Worm (Caenorhabditis elegans) whole organism, early embryonic: ENCODE data around the gene fbxa-3.
"Not testable (repeated sequence)": the region's sequence is repeated elsewhere in the genome, so short reads cannot be mapped to it uniquely, and the experiment has no call there.

Experiments used
- B0310.2 ChIP-seq: sonication (generic microtip); optimal IDR thresholded peaks from 2 replicates; lab custom pipeline; 2016; ENCODE audit warnings: mild to moderate bottlenecking, missing genetic modification characterization, missing compliant biosample characterization
- F13C5.2 ChIP-seq: sonication (generic microtip); optimal IDR thresholded peaks from 2 replicates; lab custom pipeline; 2017; ENCODE audit warnings: mild to moderate bottlenecking, missing genetic modification characterization, inconsistent platforms, missing compliant biosample characterization
- aly-1 ChIP-seq: sonication (generic microtip); optimal IDR thresholded peaks from 2 replicates; lab custom pipeline; 2016; ENCODE audit warnings: missing genetic modification characterization, missing compliant biosample characterization
- ama-1 ChIP-seq: fragments of 150-350 bp; optimal IDR thresholded peaks from 2 replicates; lab custom pipeline; 2014
- ceh-13 ChIP-seq: fragments of 200-800 bp; sonication (Bioruptor generic); optimal IDR thresholded peaks from 2 replicates; lab custom pipeline; 2018; ENCODE audit warnings: mild to moderate bottlenecking, missing genetic modification characterization, missing compliant biosample characterization
- ceh-36 ChIP-seq: sonication (generic microtip); optimal IDR thresholded peaks from 2 replicates; lab custom pipeline; 2016; ENCODE audit warnings: missing genetic modification characterization, inconsistent platforms, missing compliant biosample characterization
- ets-7 ChIP-seq: sonication (generic microtip); optimal IDR thresholded peaks from 2 replicates; lab custom pipeline; 2016; ENCODE audit warnings: missing genotype, missing genetic modification characterization, missing compliant biosample characterization
- flt-1 ChIP-seq: fragments of 200-800 bp; sonication (Bioruptor generic); IDR thresholded peaks from 2 replicates; pipeline ENCODE4 v1.3.6; 2022; ENCODE audit warnings: missing genetic modification characterization, missing compliant biosample characterization
- hmbx-1 ChIP-seq: sonication (generic microtip); optimal IDR thresholded peaks from 2 replicates; lab custom pipeline; 2016; ENCODE audit warnings: mild to moderate bottlenecking, missing genetic modification characterization, missing compliant biosample characterization
- hmg-4 ChIP-seq: fragments of 200-800 bp; sonication (Bioruptor generic); optimal IDR thresholded peaks from 2 replicates; lab custom pipeline; 2018; ENCODE audit warnings: mild to moderate bottlenecking, missing genetic modification characterization, missing compliant biosample characterization
- hnd-1 ChIP-seq: sonication (generic microtip); optimal IDR thresholded peaks from 2 replicates; lab custom pipeline; 2016; ENCODE audit warnings: missing genetic modification characterization, missing compliant biosample characterization
- pes-1 ChIP-seq: fragments of 200-800 bp; sonication (Bioruptor generic); IDR thresholded peaks from 2 replicates; pipeline ENCODE4 v1.3.6; 2022; ENCODE audit warnings: missing genetic modification reagents, missing genetic modification characterization, missing compliant biosample characterization
- scrt-1 ChIP-seq: fragments of 200-800 bp; sonication (Bioruptor generic); IDR thresholded peaks from 2 replicates; pipeline ENCODE4 v1.3.6; 2022; ENCODE audit warnings: missing genetic modification characterization, missing compliant biosample characterization
- sea-1 ChIP-seq: fragments of 200-800 bp; sonication (Bioruptor generic); conservative IDR thresholded peaks from 2 replicates; pipeline ENCODE4 v1.3.6; 2022; ENCODE audit warnings: missing genetic modification characterization, missing compliant biosample characterization
- tbx-11 ChIP-seq: fragments of 200-800 bp; sonication (Bioruptor generic); IDR thresholded peaks from 2 replicates; pipeline ENCODE4 v1.3.6; 2022; ENCODE audit warnings: missing genetic modification characterization, missing compliant biosample characterization
- tbx-37 ChIP-seq: fragments of 200-800 bp; sonication (Bioruptor generic); conservative IDR thresholded peaks from 2 replicates; pipeline ENCODE4 v1.3.6; 2022; ENCODE audit warnings: missing genetic modification reagents, missing genetic modification characterization, missing compliant biosample characterization
- tra-4 ChIP-seq: sonication (generic microtip); optimal IDR thresholded peaks from 2 replicates; lab custom pipeline; 2017; ENCODE audit warnings: missing genetic modification characterization, missing compliant biosample characterization

fbxa-3 gene

DNA sequence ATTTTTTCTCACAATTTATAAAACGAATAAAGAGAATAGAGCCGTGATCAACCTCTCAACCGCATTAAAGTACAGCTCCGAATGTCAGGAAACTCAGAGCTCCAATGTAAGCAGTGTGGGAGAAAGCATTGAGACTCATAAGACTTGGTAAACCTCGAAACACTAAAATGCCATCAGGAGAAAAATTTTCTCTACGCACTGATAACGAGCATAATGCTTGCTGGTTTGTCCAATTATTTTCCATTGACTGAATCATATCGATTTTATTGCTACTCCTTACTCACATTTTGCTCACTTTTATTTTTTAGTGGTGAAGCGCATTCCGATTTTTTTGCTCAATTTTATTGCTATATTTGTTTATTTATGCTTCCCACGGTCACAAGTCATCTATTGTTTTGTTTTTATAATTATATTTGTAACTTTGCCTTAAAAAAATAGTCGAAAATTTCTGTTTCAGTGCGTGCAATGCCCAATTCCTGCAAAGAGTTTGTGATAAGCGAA lies 9.6 kb upstream of the fbxa-3 start, which contains the start of gene math-40:
TSS of gene math-40 (plus strand) at position 451 of the 501 bp plus-strand sequence.
- TF ChIP-seq ets-7 (tag; lab: Kevin White, UChicago) (no peak), tra-4 (no peak), ceh-13 (GFP tag; lab: Kevin White, UChicago) (no peak), aly-1 (tag; lab: Kevin White, UChicago) (no peak), hnd-1 (no peak), B0310.2 (tag; lab: Kevin White, UChicago) (no peak), hmg-4 (no peak), F13C5.2 (tag; lab: Kevin White, UChicago) (no peak), tbx-11 (no peak), flt-1 (GFP tag; lab: Robert Waterston, UW) (no peak), ama-1 (lab: Kevin White, UChicago) (no peak), ceh-36 (tag; lab: Kevin White, UChicago) (no peak), pes-1 (GFP tag; lab: Robert Waterston, UW) (no peak), scrt-1 (no peak), hmbx-1 (tag; lab: Kevin White, UChicago) (no peak)

DNA sequence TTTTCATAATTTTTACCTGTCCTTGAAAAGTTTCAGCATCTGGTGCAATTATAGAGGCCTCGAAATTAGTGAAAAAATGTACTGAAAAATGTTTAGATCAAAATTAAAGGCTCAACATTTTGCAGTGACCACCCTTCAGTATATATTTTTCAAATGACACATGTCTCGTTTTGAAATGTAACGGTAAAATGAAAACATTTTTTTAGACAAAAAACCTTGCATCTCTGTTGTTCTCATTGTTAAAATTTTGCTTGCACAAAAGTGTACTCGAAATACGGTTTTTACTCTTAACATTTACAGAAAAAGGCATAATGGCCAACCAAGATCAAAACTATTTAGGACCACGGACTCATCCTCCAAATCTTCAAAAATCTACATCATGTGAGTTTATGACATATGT lies 3.7 kb upstream of the fbxa-3 start, which contains the start of gene math-41:
TSS of gene math-41 (plus strand) at position 301 of the 400 bp plus-strand sequence.
- TF ChIP-seq ets-7 (tag; lab: Kevin White, UChicago); sea-1; ama-1 (lab: Kevin White, UChicago): not testable (repeated sequence)

DNA sequence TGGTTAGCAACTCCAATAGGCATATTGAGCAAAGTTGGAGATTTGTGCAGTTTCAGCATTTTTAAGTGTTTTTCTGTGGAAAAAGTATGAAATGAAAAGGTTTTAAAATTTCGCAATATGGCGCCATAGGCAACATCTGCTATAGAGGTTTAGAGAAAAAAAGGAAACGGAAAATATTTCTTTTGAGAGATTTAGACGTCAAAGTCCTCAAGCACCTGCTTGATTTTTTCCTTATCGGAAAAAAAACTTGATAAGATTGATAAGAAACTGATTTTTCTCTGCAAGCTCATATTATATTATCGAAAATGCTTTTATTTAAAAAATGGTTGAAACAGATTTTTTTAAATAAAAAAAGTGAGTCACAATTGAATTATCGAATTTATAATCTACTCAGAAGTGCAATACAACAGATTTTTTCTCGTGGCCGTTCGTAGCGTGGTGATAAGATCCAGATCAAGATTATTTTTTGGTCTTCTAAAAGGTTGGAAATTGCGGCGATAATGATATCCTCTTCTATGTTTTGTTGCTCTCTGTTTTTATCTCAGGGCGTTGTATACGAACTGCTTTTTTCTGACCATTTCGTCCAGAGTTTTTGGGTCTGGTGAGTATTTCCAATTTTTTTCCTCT lies 617 bp downstream of the fbxa-3 start, which contains the start of gene fbxc-19:
TSS of gene fbxc-19 (plus strand) at position 536 of the 627 bp plus-strand sequence.
- no peak for TF ChIP-seq tbx-11
- TF ChIP-seq tbx-37 (GFP tag; lab: Robert Waterston, UW) = no peak
- no peak for TF ChIP-seq flt-1 (GFP tag; lab: Robert Waterston, UW)
- TF ChIP-seq sea-1 = no peak
- no peak for TF ChIP-seq ceh-13 (GFP tag; lab: Kevin White, UChicago)
- TF ChIP-seq hmg-4 = no peak
- TF ChIP-seq ama-1 (lab: Kevin White, UChicago) = no peak
- TF ChIP-seq hnd-1 = no peak

DNA sequence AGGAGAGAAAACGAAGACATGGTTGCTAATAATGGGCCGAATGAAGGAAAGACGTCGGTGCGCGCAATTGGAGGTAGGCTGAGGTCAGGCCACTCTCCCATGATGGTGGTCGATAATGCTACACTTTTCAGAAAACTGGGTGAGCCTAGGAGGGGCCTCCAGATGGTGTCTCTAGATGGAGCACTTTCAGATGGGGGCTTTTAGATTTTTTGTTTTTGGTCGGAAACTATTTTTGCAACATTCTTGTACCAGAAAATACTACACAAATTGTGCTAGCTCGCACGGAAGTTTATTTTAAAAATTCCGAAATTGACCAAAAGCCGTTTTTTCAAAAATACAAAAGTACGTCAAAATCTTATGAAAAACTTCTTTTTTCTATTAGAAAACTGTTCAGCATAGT lies 2.4 kb downstream of the fbxa-3 start, which contains the start of gene fbxb-10:
TSS of gene fbxb-10 (minus strand) at position 101 of the 400 bp plus-strand sequence.
- TF ChIP-seq ceh-13 (GFP tag; lab: Kevin White, UChicago) (no peak), aly-1 (tag; lab: Kevin White, UChicago) (no peak), scrt-1 (no peak), flt-1 (GFP tag; lab: Robert Waterston, UW) (no peak), hmg-4 (no peak)

DNA sequence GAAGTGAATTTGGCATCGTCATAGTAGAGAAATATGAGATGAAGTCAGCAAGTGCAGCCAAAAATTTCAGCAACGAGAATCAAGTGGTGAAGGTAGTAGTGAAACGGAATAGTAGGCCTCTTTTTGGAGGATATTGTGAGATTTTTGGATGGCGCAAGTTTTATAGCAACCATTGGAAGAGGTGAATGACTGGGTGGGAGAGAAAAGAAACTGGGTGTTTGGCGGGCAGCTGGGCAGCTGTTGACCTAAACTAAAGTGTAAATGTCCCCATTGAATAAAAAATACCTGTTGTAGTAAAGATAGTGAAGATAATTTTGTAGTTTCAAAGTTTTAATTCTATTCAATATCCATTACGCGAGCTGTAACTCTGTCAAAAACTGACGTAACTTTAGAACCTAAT lies 4.6 kb downstream of the fbxa-3 start:
- TF ChIP-seq tra-4 (no peak), sea-1 (no peak), hmg-4 (no peak), hnd-1 (no peak), aly-1 (tag; lab: Kevin White, UChicago) (no peak), F13C5.2 (tag; lab: Kevin White, UChicago) (no peak), B0310.2 (tag; lab: Kevin White, UChicago) (no peak), hmbx-1 (tag; lab: Kevin White, UChicago) (no peak), ama-1 (lab: Kevin White, UChicago) (no peak), tbx-37 (GFP tag; lab: Robert Waterston, UW) (no peak), scrt-1 (no peak), pes-1 (GFP tag; lab: Robert Waterston, UW) (no peak), ets-7 (tag; lab: Kevin White, UChicago) (no peak), tbx-11 (no peak), ceh-13 (GFP tag; lab: Kevin White, UChicago) (no peak), flt-1 (GFP tag; lab: Robert Waterston, UW) (no peak), ceh-36 (tag; lab: Kevin White, UChicago) (no peak)

DNA sequence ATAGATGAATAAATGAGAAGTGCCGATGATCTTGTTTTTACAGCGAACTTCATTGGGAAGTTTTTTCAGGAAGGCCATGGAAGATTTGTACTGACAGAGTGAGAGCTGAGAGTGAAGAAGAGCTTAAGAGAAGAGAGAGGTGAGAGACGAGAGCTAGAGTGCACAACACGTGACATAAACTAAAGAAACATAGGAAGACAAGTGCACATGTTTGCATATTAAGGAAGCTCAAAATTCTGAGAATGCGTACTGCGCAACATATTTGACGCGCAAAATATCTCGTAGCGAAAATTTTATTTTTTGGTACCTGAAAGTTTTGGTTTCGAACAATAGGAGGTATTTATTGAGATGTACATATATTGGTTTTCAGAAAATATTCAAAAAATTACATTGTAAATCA lies 12.5 kb downstream of the fbxa-3 start, which contains the start of gene C08F1.8:
TSS of gene C08F1.8 (minus strand) at position 101 of the 400 bp plus-strand sequence.
- TF ChIP-seq hmbx-1 (tag; lab: Kevin White, UChicago) = no peak
- TF ChIP-seq pes-1 (GFP tag; lab: Robert Waterston, UW) = no peak
- no peak for TF ChIP-seq ceh-13 (GFP tag; lab: Kevin White, UChicago)
- TF ChIP-seq tbx-11 = no peak
- no peak for TF ChIP-seq tbx-37 (GFP tag; lab: Robert Waterston, UW)
- no peak for TF ChIP-seq scrt-1
- TF ChIP-seq aly-1 (tag; lab: Kevin White, UChicago) = no peak
- TF ChIP-seq sea-1 = no peak

DNA sequence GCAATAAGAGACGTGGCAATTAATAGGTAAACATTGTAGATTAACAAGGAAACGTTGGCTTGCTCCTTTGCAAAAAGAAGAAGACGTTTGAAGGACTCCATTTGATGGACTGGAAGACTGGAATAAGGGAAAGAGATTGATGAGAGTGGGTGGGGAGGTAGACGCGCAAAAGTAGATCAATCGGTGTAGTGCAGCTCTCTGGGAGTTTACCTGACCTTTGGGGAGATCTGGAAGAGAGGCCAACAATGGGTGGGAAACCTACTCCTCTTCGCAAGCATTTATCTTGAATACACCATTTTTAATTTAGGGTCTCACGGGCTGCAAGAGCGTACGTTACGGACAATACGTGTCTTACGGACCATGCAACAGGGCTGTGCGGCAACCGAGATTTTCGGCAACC lies 14.3 kb downstream of the fbxa-3 start, which contains the start of gene C08F1.12:
TSS of gene C08F1.12 (minus strand) at position 101 of the 400 bp plus-strand sequence.
- TF ChIP-seq B0310.2 (tag; lab: Kevin White, UChicago) (no peak), tra-4 (no peak), hnd-1 (no peak), ama-1 (lab: Kevin White, UChicago) (no peak), ceh-13 (GFP tag; lab: Kevin White, UChicago) (no peak), tbx-37 (GFP tag; lab: Robert Waterston, UW) (no peak)

DNA sequence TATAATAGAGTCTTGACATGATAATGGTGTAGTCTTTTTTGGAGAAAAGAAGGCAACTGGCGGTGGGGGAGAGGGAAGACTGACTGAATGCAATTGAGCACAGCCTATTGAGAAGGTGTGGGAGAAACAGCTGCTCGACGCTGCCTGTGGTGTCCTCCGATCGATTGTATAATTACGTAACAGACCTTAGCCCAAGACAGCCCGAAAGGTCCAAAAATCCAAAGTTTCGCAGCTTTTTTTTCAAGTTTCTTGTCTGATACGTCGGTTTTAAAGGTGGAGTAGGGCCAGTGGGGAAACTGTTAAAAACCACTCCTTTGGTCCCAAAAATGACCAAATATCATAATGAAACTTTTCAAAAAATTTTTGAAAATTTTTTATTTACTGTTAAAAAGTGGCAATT lies 32.6 kb downstream of the fbxa-3 start, which contains the start of the genes C08F1.6 and fbxb-13:
TSS of gene C08F1.6 (minus strand) at position 101 of the 400 bp plus-strand sequence.
TSS of gene fbxb-13 (plus strand) at position 191 of the 400 bp plus-strand sequence.
- no peak for TF ChIP-seq aly-1 (tag; lab: Kevin White, UChicago)
- no peak for TF ChIP-seq F13C5.2 (tag; lab: Kevin White, UChicago)
- TF ChIP-seq tbx-37 (GFP tag; lab: Robert Waterston, UW) = no peak
- TF ChIP-seq ceh-13 (GFP tag; lab: Kevin White, UChicago) = no peak
- TF ChIP-seq ceh-36 (tag; lab: Kevin White, UChicago) = no peak
- TF ChIP-seq ets-7 (tag; lab: Kevin White, UChicago) = no peak
- TF ChIP-seq pes-1 (GFP tag; lab: Robert Waterston, UW) = no peak
- no peak for TF ChIP-seq B0310.2 (tag; lab: Kevin White, UChicago)
- TF ChIP-seq sea-1 = no peak
- no peak for TF ChIP-seq tbx-11
- TF ChIP-seq hnd-1 = no peak
- no peak for TF ChIP-seq tra-4
- no peak for TF ChIP-seq flt-1 (GFP tag; lab: Robert Waterston, UW)
- no peak for TF ChIP-seq hmbx-1 (tag; lab: Kevin White, UChicago)
- no peak for TF ChIP-seq hmg-4
- no peak for TF ChIP-seq scrt-1
- no peak for TF ChIP-seq ama-1 (lab: Kevin White, UChicago)
